Worm (Caenorhabditis elegans) whole organism, late embryonic: ENCODE results near the gene srt-73.

ENCODE experiments used
- ceh-19 ChIP-seq: fragments of 200-800 bp; sonication (Bioruptor generic); optimal IDR thresholded peaks from 2 replicates; lab custom pipeline; 2018; ENCODE audit warnings: mild to moderate bottlenecking, missing genetic modification characterization, missing compliant biosample characterization
- ceh-31 ChIP-seq: sonication (generic microtip); optimal IDR thresholded peaks from 2 replicates; lab custom pipeline; 2016; ENCODE audit warnings: missing genetic modification characterization, missing compliant biosample characterization
- ceh-34 ChIP-seq: sonication (generic microtip); optimal IDR thresholded peaks from 2 replicates; lab custom pipeline; 2016; ENCODE audit warnings: mild to moderate bottlenecking, missing genetic modification characterization, missing compliant biosample characterization
- ceh-6 ChIP-seq: fragments of 200-800 bp; sonication (Bioruptor generic); optimal IDR thresholded peaks from 2 replicates; lab custom pipeline; 2018; ENCODE audit warnings: mild to moderate bottlenecking, missing genetic modification characterization, missing compliant biosample characterization
- lim-6 ChIP-seq: sonication (generic microtip); optimal IDR thresholded peaks from 2 replicates; lab custom pipeline; 2016; ENCODE audit warnings: missing genetic modification characterization, missing compliant biosample characterization
- nfya-1 ChIP-seq: sonication (generic microtip); optimal IDR thresholded peaks from 2 replicates; lab custom pipeline; 2017; ENCODE audit warnings: missing genetic modification characterization, mild to moderate bottlenecking, missing compliant biosample characterization, antibody characterized with exemption, moderate library complexity
- pqm-1 ChIP-seq: sonication (generic microtip); optimal IDR thresholded peaks from 2 replicates; lab custom pipeline; 2016; ENCODE audit warnings: missing genetic modification characterization, missing compliant biosample characterization
- tbx-2 ChIP-seq: sonication (generic microtip); optimal IDR thresholded peaks from 2 replicates; lab custom pipeline; 2016; ENCODE audit warnings: missing genetic modification characterization, missing compliant biosample characterization

ce11 chrIV:7844333-7844973 lies 34.7 kb upstream of the srt-73 start:
- TF ChIP-seq ceh-31 (tag; lab: Kevin White, UChicago): no peak
- TF ChIP-seq pqm-1 (tag; lab: Kevin White, UChicago): no peak
- no peak for TF ChIP-seq ceh-19 (GFP tag; lab: Kevin White, UChicago)
- TF ChIP-seq ceh-34: no peak
- TF ChIP-seq nfya-1: no peak
- no peak for TF ChIP-seq lim-6 (tag; lab: Kevin White, UChicago)
- no peak for TF ChIP-seq tbx-2 (tag; lab: Kevin White, UChicago)
- TF ChIP-seq ceh-6: no peak
